Fruit fly (Drosophila melanogaster) ovary, adult (tissue): ENCODE measurements around the gene FER.

ENCODE experiments used
- CG17801 ChIP-seq: fragments of 200-800 bp; optimal IDR thresholded peaks from 2 replicates; lab custom pipeline; 2019; ENCODE audit warnings: missing biosample characterization, mild to moderate bottlenecking, missing genetic modification characterization, moderate library complexity; ENCODE audit not compliant: partially characterized antibody

FER gene

DNA sequence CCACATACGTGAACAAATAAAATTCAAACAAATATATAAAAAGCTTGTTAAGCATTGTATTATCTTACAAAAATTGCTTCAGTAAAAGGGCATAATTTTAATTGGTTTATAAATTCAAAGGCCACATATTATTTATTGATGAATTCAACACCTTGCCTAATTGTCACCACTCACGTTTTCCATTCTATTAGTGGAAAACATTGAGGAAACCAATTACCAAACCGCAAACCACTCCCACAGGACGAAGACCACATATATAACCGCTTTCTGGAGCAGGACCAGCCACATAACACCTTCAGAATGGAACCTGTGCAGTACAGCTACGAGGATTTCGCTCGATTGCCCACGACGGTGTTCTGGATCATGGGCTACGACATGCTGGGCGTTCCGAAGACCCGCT lies 3.5 kb upstream of the FER start, which contains the start of gene Or85f:
TSS of gene Or85f (plus strand) at position 301 of the 400 bp plus-strand sequence.
- no peak for TF ChIP-seq CG17801 (GFP tag; lab: Kevin White, UChicago)

dm6 chr3R:9395998-9396397 lies 1.7 kb upstream of the FER start:
- no peak for TF ChIP-seq CG17801 (GFP tag; lab: Kevin White, UChicago)

- TF ChIP-seq CG17801 (GFP tag; lab: Kevin White, UChicago), result no peak
These were observed 762 bp downstream of the FER start for dm6 chr3R:9393542-9394025.

DNA sequence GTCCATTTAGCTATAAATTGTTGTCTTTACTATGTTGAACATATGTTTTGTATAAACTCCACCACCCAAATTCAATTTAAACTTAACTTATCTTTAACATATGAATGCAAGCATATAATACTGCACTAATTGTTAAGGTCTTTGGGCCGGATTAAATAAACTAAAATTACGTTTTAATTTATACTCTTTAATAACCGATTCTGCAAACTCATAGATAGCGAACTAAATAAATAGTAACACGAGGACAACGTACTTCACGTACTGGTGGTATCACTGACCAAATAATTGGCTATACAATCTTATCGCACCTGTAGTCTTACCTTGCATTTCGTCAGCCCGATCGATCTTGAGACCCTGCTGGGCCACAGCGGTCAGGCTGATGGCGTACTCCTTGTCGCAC lies 1.9 kb downstream of the FER start:
- no peak for TF ChIP-seq CG17801 (GFP tag; lab: Kevin White, UChicago)

DNA sequence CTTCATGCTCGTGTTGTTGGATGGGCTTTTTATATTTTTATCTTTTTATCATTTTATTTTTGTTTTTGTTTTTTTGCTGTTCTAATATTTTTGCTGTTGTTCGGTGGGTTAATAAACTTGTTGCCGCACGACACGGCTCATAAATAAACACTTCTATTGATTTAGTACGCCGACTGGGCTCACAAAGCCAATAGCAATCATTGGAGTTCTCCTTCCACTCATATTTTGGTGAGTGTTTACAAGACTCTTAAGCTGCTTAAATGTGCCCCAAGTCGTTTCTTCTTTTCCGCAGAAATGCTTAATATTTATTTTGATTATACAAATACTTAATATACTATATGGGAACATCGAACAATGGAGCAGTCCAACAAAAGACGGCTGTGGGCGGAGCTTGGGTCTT lies 4.1 kb downstream of the FER start:
- no peak for TF ChIP-seq CG17801 (GFP tag; lab: Kevin White, UChicago)

DNA sequence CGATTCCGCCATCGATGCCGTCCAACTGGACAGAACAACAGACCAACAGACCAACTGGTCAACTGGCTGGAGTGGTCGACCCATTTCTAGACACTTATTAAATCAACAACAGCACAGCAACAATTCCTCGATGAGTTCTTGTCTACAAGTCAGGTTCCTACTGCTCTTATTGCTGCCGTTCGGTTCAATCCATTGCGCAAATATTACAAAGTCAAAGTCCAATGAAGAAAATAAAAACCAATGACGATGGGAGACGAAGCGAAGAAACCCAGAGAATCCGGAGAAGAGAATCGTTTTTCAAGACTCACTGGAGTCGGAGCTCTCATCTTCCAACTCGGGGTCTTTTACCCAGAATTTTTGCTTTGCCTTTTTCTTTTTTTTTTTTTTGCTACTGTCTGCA lies 5.4 kb downstream of the FER start:
- TF ChIP-seq CG17801 (GFP tag; lab: Kevin White, UChicago), result peak; percentile 21

- TF ChIP-seq CG17801 (GFP tag; lab: Kevin White, UChicago), result no peak
These were observed 6.0 kb downstream of the FER start for dm6 chr3R:9388321-9388720.

dm6 chr3R:9387634-9388033 lies 6.7 kb downstream of the FER start:
- no peak for TF ChIP-seq CG17801 (GFP tag; lab: Kevin White, UChicago)

DNA sequence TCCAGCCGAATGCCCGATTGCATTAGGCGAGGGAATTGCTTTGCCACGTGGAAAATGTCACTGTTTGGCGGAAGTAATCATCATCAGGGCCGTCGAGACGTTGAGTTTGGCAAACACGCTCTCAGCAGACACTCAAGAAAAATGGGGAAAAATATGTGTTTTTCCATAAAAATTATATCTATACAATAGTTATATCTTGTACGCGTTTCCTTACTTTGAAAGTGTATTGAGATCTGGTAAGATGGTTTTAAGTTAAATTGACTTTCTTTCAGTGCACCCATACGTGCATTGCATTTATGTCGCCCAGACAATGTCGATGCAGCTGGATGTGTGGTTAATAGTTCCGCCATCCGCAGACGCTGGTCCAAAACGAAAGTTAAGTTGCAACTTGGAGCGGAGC lies 8.4 kb downstream of the FER start:
- no peak for TF ChIP-seq CG17801 (GFP tag; lab: Kevin White, UChicago)

DNA sequence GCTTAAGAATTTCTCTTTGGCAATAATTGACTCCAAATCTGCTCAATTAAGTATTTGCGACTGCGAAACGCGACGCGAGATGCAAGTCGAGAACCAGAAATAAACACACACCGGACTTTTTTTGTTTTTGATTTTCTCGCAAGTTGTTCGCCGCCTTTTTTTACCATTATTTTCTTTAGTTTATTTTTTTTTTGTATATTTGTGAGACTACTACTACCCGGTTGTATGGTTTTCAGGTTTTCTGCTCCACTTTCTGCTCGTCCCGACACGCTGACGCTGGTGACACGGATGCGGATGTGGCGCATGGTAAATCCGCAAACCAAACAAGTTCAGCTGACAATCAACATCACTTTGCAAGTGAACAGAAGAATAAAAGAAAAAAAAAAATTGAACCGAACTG lies 13.4 kb downstream of the FER start:
- TF ChIP-seq CG17801 (GFP tag; lab: Kevin White, UChicago), result no peak

- no peak for TF ChIP-seq CG17801 (GFP tag; lab: Kevin White, UChicago)
These were observed 15.5 kb downstream of the FER start for dm6 chr3R:9378644-9379411.

DNA sequence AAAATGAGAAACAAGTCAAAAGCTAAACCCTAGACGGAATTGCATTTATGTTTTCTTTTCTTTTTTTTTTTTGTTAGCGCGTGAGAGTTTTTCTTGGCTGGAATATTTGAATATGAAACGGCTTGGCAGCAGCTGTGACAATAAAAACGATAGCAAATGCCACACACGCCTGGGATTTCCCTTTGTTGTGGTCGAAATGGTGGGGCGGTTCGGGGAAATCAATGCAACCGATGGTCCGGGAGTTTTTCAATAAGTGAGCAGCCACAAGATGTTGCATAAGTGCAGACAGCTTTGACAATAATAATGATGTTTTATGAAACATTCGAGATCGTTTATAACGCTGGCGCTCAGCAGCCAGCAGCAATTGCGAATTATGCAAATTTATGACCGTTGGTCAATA lies 17.6 kb downstream of the FER start:
- no peak for TF ChIP-seq CG17801 (GFP tag; lab: Kevin White, UChicago)

DNA sequence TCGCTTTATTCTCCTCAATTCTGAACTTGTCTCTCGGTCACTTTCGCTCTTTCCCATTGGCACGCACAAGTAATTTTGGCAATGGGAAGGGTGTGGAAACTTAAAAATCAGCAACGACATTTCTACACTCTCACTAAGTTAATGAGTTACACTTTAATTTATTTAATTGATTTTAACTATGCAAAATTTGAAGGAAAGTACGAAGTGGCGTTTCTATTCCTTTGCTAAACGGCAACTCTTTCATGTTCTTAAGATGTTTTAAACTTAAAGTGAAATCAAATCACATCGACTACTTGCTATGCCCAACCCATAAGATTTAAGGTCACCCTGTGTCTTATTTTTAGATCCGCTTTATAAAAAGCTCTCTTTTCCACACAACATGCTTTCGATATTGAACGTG lies 23.9 kb downstream of the FER start:
- no peak for TF ChIP-seq CG17801 (GFP tag; lab: Kevin White, UChicago)

- no peak for TF ChIP-seq CG17801 (GFP tag; lab: Kevin White, UChicago)
These were observed 28.3 kb downstream of the FER start for dm6 chr3R:9365893-9366500.

dm6 chr3R:9365121-9365520 lies 29.2 kb downstream of the FER start, which contains the start of gene Srr:
TSS of gene Srr (plus strand) at chr3R:9365398.
- no peak for TF ChIP-seq CG17801 (GFP tag; lab: Kevin White, UChicago)
